Worm (Caenorhabditis elegans) whole organism, L3 larva: ENCODE measurements around the gene C35D10.12.

Experiments
- R02D3.7 ChIP-seq: fragments of 150-350 bp; optimal IDR thresholded peaks from 2 replicates; lab custom pipeline; 2014; ENCODE audit warnings: missing biosample characterization, missing genetic modification characterization
- ZK546.5 ChIP-seq: sonication (generic microtip); optimal IDR thresholded peaks from 2 replicates; lab custom pipeline; 2017; ENCODE audit warnings: missing biosample characterization, missing genetic modification characterization
- aly-2 ChIP-seq: fragments of 150-350 bp; optimal IDR thresholded peaks from 2 replicates; lab custom pipeline; 2014; ENCODE audit warnings: missing biosample characterization, missing genetic modification characterization
- ama-1 ChIP-seq: fragments of 150-350 bp; optimal IDR thresholded peaks from 2 replicates; lab custom pipeline; 2018
- ceh-16 ChIP-seq: sonication (generic microtip); optimal IDR thresholded peaks from 2 replicates; lab custom pipeline; 2017; ENCODE audit warnings: missing biosample characterization, missing genetic modification characterization
- ceh-28 ChIP-seq: fragments of 150-350 bp; optimal IDR thresholded peaks from 2 replicates; lab custom pipeline; 2014; ENCODE audit warnings: missing biosample characterization, missing genetic modification reagents, missing genetic modification characterization
- ceh-82 ChIP-seq: fragments of 150-350 bp; optimal IDR thresholded peaks from 2 replicates; lab custom pipeline; 2014; ENCODE audit warnings: missing biosample characterization, missing genetic modification characterization
- ceh-9 ChIP-seq: sonication (generic microtip); optimal IDR thresholded peaks from 2 replicates; lab custom pipeline; 2018; ENCODE audit warnings: missing biosample characterization, missing genetic modification characterization
- daf-12 ChIP-seq: fragments of 150-350 bp; optimal IDR thresholded peaks from 2 replicates; lab custom pipeline; 2014; ENCODE audit warnings: missing biosample characterization, missing genetic modification reagents, missing genetic modification characterization
- egl-27 ChIP-seq: sonication (generic microtip); optimal IDR thresholded peaks from 4 replicates; lab custom pipeline; 2017; ENCODE audit warnings: missing biosample characterization, missing genetic modification reagents, missing genetic modification characterization
- egl-5 ChIP-seq: fragments of 150-350 bp; optimal IDR thresholded peaks from 2 replicates; lab custom pipeline; 2017; ENCODE audit warnings: missing biosample characterization, missing genetic modification reagents, missing genetic modification characterization, inconsistent platforms
- elt-1 ChIP-seq: fragments of 150-350 bp; optimal IDR thresholded peaks from 2 replicates; lab custom pipeline; 2014; ENCODE audit warnings: missing biosample characterization, missing genetic modification characterization
- elt-2 ChIP-seq: sonication (generic microtip); optimal IDR thresholded peaks from 2 replicates; lab custom pipeline; 2016; ENCODE audit warnings: missing genetic modification reagents, mild to moderate bottlenecking, missing genetic modification characterization, missing compliant biosample characterization
- elt-3 ChIP-seq, 3 experiments: fragments of 150-350 bp in 1 of 3; sonication (generic microtip) in 2 of 3; optimal IDR thresholded peaks; 2 replicates in 2 of 3; 4 replicates in 1 of 3; lab custom pipeline; 2014 to 2017; ENCODE audit warnings: missing biosample characterization in 3 of 3, missing genetic modification characterization in 3 of 3
- eor-1 ChIP-seq, 2 experiments: fragments of 150-350 bp; optimal IDR thresholded peaks; 2 replicates each; lab custom pipeline; 2014 to 2018; ENCODE audit warnings: missing biosample characterization in 2 of 2, missing genetic modification characterization in 2 of 2
- fkh-10 ChIP-seq: sonication (generic microtip); optimal IDR thresholded peaks from 2 replicates; lab custom pipeline; 2017; ENCODE audit warnings: missing biosample characterization, missing genetic modification reagents, missing genetic modification characterization
- fkh-2 ChIP-seq: fragments of 150-350 bp; optimal IDR thresholded peaks from 2 replicates; lab custom pipeline; 2014; ENCODE audit warnings: missing biosample characterization, missing genetic modification reagents, missing genetic modification characterization
- fos-1 ChIP-seq: fragments of 150-350 bp; optimal IDR thresholded peaks from 2 replicates; lab custom pipeline; 2014; ENCODE audit warnings: missing biosample characterization, missing genetic modification characterization
- hmg-11 ChIP-seq: sonication (generic microtip); optimal IDR thresholded peaks from 2 replicates; lab custom pipeline; 2016; ENCODE audit warnings: missing genetic modification characterization, missing compliant biosample characterization
- jun-1 ChIP-seq: fragments of 150-350 bp; optimal IDR thresholded peaks from 2 replicates; lab custom pipeline; 2014; ENCODE audit warnings: missing biosample characterization, missing genetic modification reagents, missing genetic modification characterization
- lin-15B ChIP-seq: fragments of 150-350 bp; optimal IDR thresholded peaks from 2 replicates; lab custom pipeline; 2014; ENCODE audit warnings: missing biosample characterization, missing genetic modification characterization
- lin-39 ChIP-seq: fragments of 150-350 bp; optimal IDR thresholded peaks from 2 replicates; lab custom pipeline; 2018; ENCODE audit warnings: missing biosample characterization, missing genetic modification reagents, missing genetic modification characterization
- lsy-12 ChIP-seq: sonication (generic microtip); optimal IDR thresholded peaks from 2 replicates; lab custom pipeline; 2016; ENCODE audit warnings: mild to moderate bottlenecking, missing genetic modification characterization, missing compliant biosample characterization
- mdl-1 ChIP-seq: fragments of 150-350 bp; optimal IDR thresholded peaks from 2 replicates; lab custom pipeline; 2014; ENCODE audit warnings: missing biosample characterization, missing genetic modification characterization
- mml-1 ChIP-seq: fragments of 150-350 bp; sonication (generic microtip); optimal IDR thresholded peaks from 3 replicates; lab custom pipeline; 2014; ENCODE audit warnings: missing biosample characterization, missing genetic modification characterization
- nfya-1 ChIP-seq: sonication (generic microtip); optimal IDR thresholded peaks from 2 replicates; lab custom pipeline; 2017; ENCODE audit warnings: missing genetic modification characterization, mild to moderate bottlenecking, missing compliant biosample characterization, antibody characterized with exemption, moderate library complexity; ENCODE audit not compliant: insufficient read depth
- nhr-11 ChIP-seq: fragments of 150-350 bp; optimal IDR thresholded peaks from 2 replicates; lab custom pipeline; 2014; ENCODE audit warnings: missing biosample characterization, missing genetic modification characterization
- nhr-12 ChIP-seq: fragments of 150-350 bp; optimal IDR thresholded peaks from 2 replicates; lab custom pipeline; 2014; ENCODE audit warnings: missing biosample characterization, missing genetic modification characterization
- nhr-23 ChIP-seq: fragments of 150-350 bp; optimal IDR thresholded peaks from 2 replicates; lab custom pipeline; 2014; ENCODE audit warnings: missing biosample characterization, missing genetic modification reagents, missing genetic modification characterization
- nhr-237 ChIP-seq: fragments of 150-350 bp; optimal IDR thresholded peaks from 2 replicates; lab custom pipeline; 2014; ENCODE audit warnings: missing biosample characterization, missing genetic modification characterization
- nhr-25 ChIP-seq: sonication (generic microtip); optimal IDR thresholded peaks from 2 replicates; lab custom pipeline; 2017; ENCODE audit warnings: missing biosample characterization, missing genetic modification characterization
- nhr-28 ChIP-seq: fragments of 150-350 bp; optimal IDR thresholded peaks from 2 replicates; lab custom pipeline; 2014; ENCODE audit warnings: missing biosample characterization, missing genetic modification characterization
- nhr-43 ChIP-seq: sonication (generic microtip); optimal IDR thresholded peaks from 2 replicates; lab custom pipeline; 2016; ENCODE audit warnings: mild to moderate bottlenecking, missing genetic modification characterization, missing compliant biosample characterization; ENCODE audit not compliant: poor library complexity, severe bottlenecking
- nhr-67 ChIP-seq: fragments of 150-350 bp; optimal IDR thresholded peaks from 2 replicates; lab custom pipeline; 2014; ENCODE audit warnings: missing biosample characterization, missing genetic modification characterization
- nhr-76 ChIP-seq: fragments of 150-350 bp; sonication (generic microtip); optimal IDR thresholded peaks from 5 replicates; lab custom pipeline; 2014; ENCODE audit warnings: missing biosample characterization, missing genetic modification characterization
- nhr-77 ChIP-seq: fragments of 150-350 bp; optimal IDR thresholded peaks from 2 replicates; lab custom pipeline; 2014; ENCODE audit warnings: missing biosample characterization, missing genetic modification characterization
- pha-4 ChIP-seq: fragments of 150-350 bp; optimal IDR thresholded peaks from 2 replicates; lab custom pipeline; 2014; ENCODE audit warnings: missing biosample characterization, missing genetic modification reagents, missing genetic modification characterization
- pqm-1 ChIP-seq: fragments of 150-350 bp; optimal IDR thresholded peaks from 2 replicates; lab custom pipeline; 2017; ENCODE audit warnings: missing biosample characterization, missing genetic modification characterization, inconsistent platforms
- sea-2 ChIP-seq: fragments of 150-350 bp; sonication (generic microtip); optimal IDR thresholded peaks from 4 replicates; lab custom pipeline; 2014; ENCODE audit warnings: missing biosample characterization, missing genetic modification reagents, missing genetic modification characterization
- skn-1 ChIP-seq: fragments of 150-350 bp; optimal IDR thresholded peaks from 2 replicates; lab custom pipeline; 2014; ENCODE audit warnings: missing biosample characterization, missing genetic modification characterization
- snpc-4 ChIP-seq: fragments of 150-350 bp; optimal IDR thresholded peaks from 2 replicates; lab custom pipeline; 2014; ENCODE audit warnings: missing biosample characterization, missing genetic modification characterization
- tbx-2 ChIP-seq: sonication (generic microtip); optimal IDR thresholded peaks from 2 replicates; lab custom pipeline; 2016; ENCODE audit warnings: mild to moderate bottlenecking, missing genetic modification characterization, missing compliant biosample characterization
- unc-39 ChIP-seq: sonication (generic microtip); optimal IDR thresholded peaks from 4 replicates; lab custom pipeline; 2017; ENCODE audit warnings: missing biosample characterization, missing genetic modification characterization
- unc-62 ChIP-seq: fragments of 150-350 bp; sonication (generic microtip); optimal IDR thresholded peaks from 4 replicates; lab custom pipeline; 2014; ENCODE audit warnings: missing biosample characterization, missing genetic modification reagents, missing genetic modification characterization
- zag-1 ChIP-seq: fragments of 150-350 bp; optimal IDR thresholded peaks from 2 replicates; lab custom pipeline; 2014; ENCODE audit warnings: missing biosample characterization, missing genetic modification characterization
- ztf-11 ChIP-seq: fragments of 150-350 bp; optimal IDR thresholded peaks from 2 replicates; lab custom pipeline; 2014; ENCODE audit warnings: missing biosample characterization, missing genetic modification characterization
- ztf-4 ChIP-seq: fragments of 150-350 bp; optimal IDR thresholded peaks from 2 replicates; lab custom pipeline; 2014; ENCODE audit warnings: missing biosample characterization, missing genetic modification characterization

Gene C35D10.12

ce11 chrIII:4900260-4900659, 25.7 kb upstream of the C35D10.12 start, which contains the start of gene tag-340:
tag-340 (plus strand) TSS chrIII:4900508.
- TF ChIP-seq nhr-237 (tag; lab: Kevin White, UChicago) (no peak), eor-1 (tag; optimal IDR thresholded peaks at IDR 0.05; lab: Kevin White, UChicago) (no peak), unc-62 (GFP tag; lab: Kevin White, UChicago) (no peak), ceh-82 (tag; lab: Kevin White, UChicago) (no peak)

DNA sequence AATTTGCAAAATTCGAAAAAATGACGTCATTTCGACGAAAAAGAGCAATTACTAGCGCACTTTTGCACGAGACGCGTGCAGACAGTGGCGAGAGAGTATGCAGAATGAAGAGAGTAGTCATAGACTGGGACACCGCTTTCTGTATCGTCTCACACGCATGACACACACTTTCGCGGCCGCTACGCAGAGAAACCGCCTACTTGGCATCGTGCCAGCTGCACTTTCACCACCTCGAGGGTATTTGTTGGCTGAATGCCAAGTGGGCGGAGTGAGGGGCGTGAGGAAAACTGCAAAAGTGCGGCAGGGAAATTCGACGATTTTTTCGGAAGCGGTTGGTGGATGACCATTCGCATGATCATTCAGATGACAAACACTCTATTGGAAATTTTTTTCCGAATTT, 25.2 kb upstream of the C35D10.12 start:
- TF ChIP-seq zag-1 (tag; lab: Kevin White, UChicago) = peak; percentile 84
- TF ChIP-seq nhr-67 (tag; lab: Kevin White, UChicago) = no peak
- TF ChIP-seq nhr-43 = peak; percentile 98
- no peak for TF ChIP-seq fkh-2 (tag; lab: Kevin White, UChicago)
- TF ChIP-seq unc-62 (GFP tag; lab: Kevin White, UChicago) = peak; percentile 97
- TF ChIP-seq nhr-12 = no peak
- peak; percentile 90 for TF ChIP-seq daf-12 (tag; lab: Kevin White, UChicago)
- TF ChIP-seq egl-27 (tag; lab: Kevin White, UChicago) = peak; percentile 95
- peak; percentile 95 for TF ChIP-seq nhr-11
- TF ChIP-seq egl-5 (tag; lab: Kevin White, UChicago) = peak; percentile 94
- TF ChIP-seq ceh-82 (tag; lab: Kevin White, UChicago) = peak; percentile 93
- TF ChIP-seq lsy-12 (tag; lab: Kevin White, UChicago) = peak; percentile 98
- peak; percentile 99 for TF ChIP-seq fkh-10 (GFP tag; lab: Kevin White, UChicago)
- TF ChIP-seq fos-1 = peak; percentile 97
- TF ChIP-seq elt-1 (tag; lab: Kevin White, UChicago) = peak; percentile 85
- TF ChIP-seq nfya-1 = peak; percentile 99
- peak; percentile 88 for TF ChIP-seq ztf-4 (tag; lab: Kevin White, UChicago)
- TF ChIP-seq eor-1 (tag; optimal IDR thresholded peaks at IDR 0.05; lab: Kevin White, UChicago) = peak in 1 of 2 experiments; percentile 2
- peak; percentile 91 for TF ChIP-seq skn-1 (tag; lab: Kevin White, UChicago)
- TF ChIP-seq elt-3 (tag; optimal IDR thresholded peaks at IDR 0.05; lab: Kevin White, UChicago) = peak in 2 of 3 experiments; percentile 25 to 95
- TF ChIP-seq ztf-11 (tag; lab: Kevin White, UChicago) = peak; percentile 4
- peak; percentile 33 for TF ChIP-seq unc-39 (tag; lab: Kevin White, UChicago)
- peak; percentile 76 for TF ChIP-seq ceh-16
- TF ChIP-seq elt-2 (tag; lab: Kevin White, UChicago) = peak; percentile 97
- peak; percentile 100 for TF ChIP-seq nhr-23
- TF ChIP-seq jun-1 = peak; percentile 98
- peak; percentile 58 for TF ChIP-seq ZK546.5 (tag; lab: Kevin White, UChicago)
- TF ChIP-seq ceh-28 (tag; lab: Kevin White, UChicago) = peak; percentile 95
- peak; percentile 97 for TF ChIP-seq tbx-2 (tag; lab: Kevin White, UChicago)
- TF ChIP-seq nhr-25 (tag; lab: Kevin White, UChicago) = peak; percentile 100
- peak; percentile 82 for TF ChIP-seq ama-1 (lab: Kevin White, UChicago)
- TF ChIP-seq hmg-11 (tag; lab: Kevin White, UChicago) = peak; percentile 97
- TF ChIP-seq ceh-9 = no peak
- TF ChIP-seq nhr-28 (tag; lab: Kevin White, UChicago) = no peak
- peak; percentile 87 for TF ChIP-seq sea-2
- TF ChIP-seq R02D3.7 (tag; lab: Kevin White, UChicago) = peak; percentile 92
- TF ChIP-seq snpc-4 (tag; lab: Kevin White, UChicago) = peak; percentile 92
- peak; percentile 75 for TF ChIP-seq nhr-76 (tag; lab: Kevin White, UChicago)
- peak; percentile 96 for TF ChIP-seq lin-15B (tag; lab: Kevin White, UChicago)
- TF ChIP-seq pha-4 = peak; percentile 99
- peak; percentile 93 for TF ChIP-seq nhr-77 (tag; lab: Kevin White, UChicago)
- no peak for TF ChIP-seq aly-2
- peak; percentile 96 for TF ChIP-seq pqm-1 (tag; lab: Kevin White, UChicago)
- TF ChIP-seq nhr-237 (tag; lab: Kevin White, UChicago) = no peak
- TF ChIP-seq mml-1 (tag; lab: Kevin White, UChicago) = peak; percentile 57
- TF ChIP-seq lin-39 (tag; lab: Kevin White, UChicago) = peak; percentile 99
- peak; percentile 97 for TF ChIP-seq mdl-1 (tag; lab: Kevin White, UChicago)
